Worm (Caenorhabditis elegans) whole organism, L2 larva: ENCODE results near the gene T21C9.9.

Experiments
- lin-11 ChIP-seq: fragments of 150-350 bp; sonication (generic microtip); optimal IDR thresholded peaks from 2 replicates; lab custom pipeline; 2014; ENCODE audit warnings: missing biosample characterization, missing genetic modification characterization, inconsistent platforms, mixed read lengths
- lin-39 ChIP-seq: fragments of 150-350 bp; optimal IDR thresholded peaks from 2 replicates; lab custom pipeline; 2014; ENCODE audit warnings: missing biosample characterization, missing genetic modification reagents, missing genetic modification characterization
- lsy-2 ChIP-seq, 2 experiments: fragments of 150-350 bp in 1 of 2; sonication (generic microtip) in 1 of 2; optimal IDR thresholded peaks; 2 replicates each; lab custom pipeline; 2014 to 2017; ENCODE audit warnings: missing biosample characterization in 2 of 2, missing genetic modification characterization in 2 of 2
- nhr-25 ChIP-seq: fragments of 150-350 bp; sonication (generic microtip); optimal IDR thresholded peaks from 3 replicates; lab custom pipeline; 2014; ENCODE audit warnings: missing biosample characterization, missing genetic modification characterization
- peb-1 ChIP-seq: fragments of 150-350 bp; optimal IDR thresholded peaks from 2 replicates; lab custom pipeline; 2014; ENCODE audit warnings: missing biosample characterization, missing genetic modification characterization
- unc-62 ChIP-seq: fragments of 150-350 bp; optimal IDR thresholded peaks from 2 replicates; lab custom pipeline; 2014; ENCODE audit warnings: missing biosample characterization, missing genetic modification reagents, missing genetic modification characterization

- TF ChIP-seq nhr-25, result no peak
- no peak for TF ChIP-seq lsy-2 (tag; optimal IDR thresholded peaks at IDR 0.05; lab: Kevin White, UChicago)
- TF ChIP-seq unc-62, result no peak
- no peak for TF ChIP-seq lin-39 (tag; lab: Kevin White, UChicago)
- TF ChIP-seq lin-11 (tag; lab: Kevin White, UChicago), result no peak
- no peak for TF ChIP-seq peb-1 (tag; lab: Kevin White, UChicago)
These were observed at the start of gene T21C9.9 for ce11 chrV:10592479-10592878.
